Worm (Caenorhabditis elegans): ENCODE results near the gene F45E1.4.
A peak's percentile ranks its signal among the peaks of the same experiment; 100 is the strongest.

- TF ChIP-seq pqm-1 (tag; optimal IDR thresholded peaks at IDR 0.05) (peak; percentile 2), unc-130 (GFP tag; optimal IDR thresholded peaks at IDR 0.05) (no peak), spr-3 (GFP tag; optimal IDR thresholded peaks at IDR 0.05) (no peak), aly-2 (tag; optimal IDR thresholded peaks at IDR 0.05) (no peak), nhr-77 (tag; optimal IDR thresholded peaks at IDR 0.05) (peak; percentile 51), lin-15B (tag; optimal IDR thresholded peaks at IDR 0.05) (no peak), lin-13 (GFP tag; optimal IDR thresholded peaks at IDR 0.05) (no peak), lir-3 (tag; optimal IDR thresholded peaks at IDR 0.05) (no peak), ZK337.2 (GFP tag; IDR thresholded peaks at IDR 0.05) (no peak), skn-1 (tag; optimal IDR thresholded peaks at IDR 0.05) (no peak)
These were observed 33.3 kb upstream of the F45E1.4 start for ce11 chrX:7952226-7953062.
